Worm (Caenorhabditis elegans): ENCODE results near the gene Y17D7C.1.

- TF ChIP-seq ceh-82 (tag; optimal IDR thresholded peaks at IDR 0.05) (no peak), hlh-30 (tag; optimal IDR thresholded peaks at IDR 0.05; ENCODE audit: insufficient read depth) (no peak), mxl-3 (GFP tag; optimal IDR thresholded peaks at IDR 0.05) (no peak), dmd-8 (GFP tag; IDR thresholded peaks at IDR 0.05) (no peak), dpl-1 (GFP tag; optimal IDR thresholded peaks at IDR 0.05) (no peak), pha-4 (GFP tag; IDR thresholded peaks at IDR 0.05) (no peak), pha-4 (tag; optimal IDR thresholded peaks at IDR 0.05) (no peak), dve-1 (tag; optimal IDR thresholded peaks at IDR 0.05; ENCODE audit: insufficient read depth) (no peak), unc-39 (tag; optimal IDR thresholded peaks at IDR 0.05) (no peak), ctbp-1 (GFP tag; IDR thresholded peaks at IDR 0.05) (no peak), egl-27 (tag; optimal IDR thresholded peaks at IDR 0.05) (no peak)
Observed at ce11 chrV:18667179-18667578, 39.2 kb upstream of the Y17D7C.1 start.
